Fruit fly (Drosophila melanogaster) whole organism, larva: ENCODE data around the gene CG33160.

Source experiments
- noc ChIP-seq: fragments of 200-800 bp; sonication (Bioruptor generic); optimal IDR thresholded peaks from 3 replicates; lab custom pipeline; 2019; ENCODE audit warnings: missing biosample characterization, mild to moderate bottlenecking, missing genetic modification characterization, moderate library complexity

CG33160 gene

DNA sequence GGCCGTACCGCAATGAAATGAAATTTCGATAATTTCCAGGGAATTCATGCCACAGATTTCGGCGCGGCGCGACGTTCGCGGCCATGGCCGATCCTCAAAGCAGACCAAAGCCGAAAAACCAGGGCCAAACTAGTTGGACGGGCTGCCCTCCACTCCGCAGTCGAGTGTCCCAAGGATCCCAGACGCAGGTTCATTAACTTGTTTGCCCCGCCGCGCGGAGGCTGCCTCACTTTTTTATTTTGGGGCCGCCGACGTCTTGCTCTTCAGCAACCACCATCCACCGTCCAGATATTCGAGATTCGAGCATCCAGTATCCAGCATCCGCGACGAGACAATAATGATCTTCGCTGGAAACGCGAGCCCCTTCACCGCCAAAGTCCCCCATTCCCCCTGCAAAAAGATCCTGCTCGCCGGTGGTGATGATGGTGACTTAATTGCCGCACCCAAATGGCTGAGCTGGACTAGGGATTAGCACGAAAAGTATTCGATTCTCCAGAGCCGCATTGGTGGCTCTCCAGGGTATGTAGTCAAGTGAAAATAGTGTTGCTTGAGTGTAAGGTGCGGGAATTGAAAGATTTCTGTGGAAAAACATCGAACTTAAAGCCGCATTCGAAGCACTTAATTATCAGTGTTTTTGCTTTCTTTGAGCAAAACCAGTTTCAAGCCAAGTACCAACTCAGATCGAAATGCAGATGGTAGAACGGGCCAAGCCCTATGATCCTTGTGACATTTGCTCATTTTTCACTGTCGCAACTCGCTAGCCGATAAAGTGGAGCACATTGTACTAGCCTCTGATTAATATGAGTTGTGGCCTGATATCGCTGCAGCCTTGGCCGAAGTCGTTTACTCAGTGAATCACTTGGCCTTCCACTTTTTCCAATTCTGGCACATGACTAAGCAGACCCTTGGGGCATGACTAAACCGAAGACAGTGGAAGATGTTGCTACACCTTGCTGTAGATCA, 36.2 kb upstream of the CG33160 start:
- TF ChIP-seq noc (tag; lab: Kevin White, UChicago), result no peak

DNA sequence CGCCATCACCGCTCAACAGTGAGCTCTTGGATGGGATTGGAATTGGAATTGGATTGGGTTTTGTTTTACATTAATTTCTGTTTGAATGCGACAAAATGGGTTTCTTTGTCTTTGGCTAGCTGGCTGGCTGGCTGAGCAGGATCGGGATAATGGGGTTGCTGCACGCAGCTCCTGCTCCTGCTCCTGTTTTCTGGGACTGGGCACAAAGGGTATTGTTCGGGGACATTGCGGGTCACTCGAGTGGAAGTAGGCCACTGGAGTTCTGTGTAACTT, 35.1 kb upstream of the CG33160 start:
- TF ChIP-seq noc (tag; lab: Kevin White, UChicago), result no peak

DNA sequence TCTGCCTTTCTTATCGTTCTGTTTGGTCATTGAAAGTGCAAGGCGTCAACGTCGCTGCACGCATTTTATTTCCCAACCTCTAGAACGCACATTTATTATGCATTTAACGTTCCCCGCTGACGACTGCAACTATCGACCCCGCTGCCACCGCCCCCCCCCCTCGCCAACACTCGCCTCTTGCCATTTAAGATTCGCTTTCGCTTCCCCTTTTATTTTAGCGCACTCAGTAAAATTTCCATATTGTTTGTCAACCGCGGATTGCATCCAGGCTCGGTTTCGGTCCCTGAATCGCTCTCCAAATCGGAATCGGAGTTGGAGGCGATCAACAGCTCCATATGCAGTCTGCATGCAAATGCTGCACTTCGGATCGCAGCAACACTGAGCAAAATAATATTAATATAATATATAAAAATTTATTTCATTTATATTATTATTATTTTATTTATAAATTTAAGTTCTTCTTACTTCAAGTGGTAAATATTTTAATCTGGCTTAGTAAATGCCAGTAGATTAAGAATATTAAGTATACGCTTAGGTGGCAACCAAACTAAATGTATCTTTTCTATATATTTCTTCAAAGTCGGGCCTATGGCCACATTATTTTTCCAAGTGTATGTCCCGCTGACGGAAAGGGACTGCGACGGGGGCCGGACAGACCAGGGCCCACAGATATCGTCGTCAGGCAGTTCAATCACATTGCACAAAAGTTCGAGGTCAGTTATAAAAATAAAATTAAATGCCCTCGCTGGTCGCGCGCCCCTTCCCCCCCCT, 34.6 kb upstream of the CG33160 start:
- TF ChIP-seq noc (tag; lab: Kevin White, UChicago), result no peak

DNA sequence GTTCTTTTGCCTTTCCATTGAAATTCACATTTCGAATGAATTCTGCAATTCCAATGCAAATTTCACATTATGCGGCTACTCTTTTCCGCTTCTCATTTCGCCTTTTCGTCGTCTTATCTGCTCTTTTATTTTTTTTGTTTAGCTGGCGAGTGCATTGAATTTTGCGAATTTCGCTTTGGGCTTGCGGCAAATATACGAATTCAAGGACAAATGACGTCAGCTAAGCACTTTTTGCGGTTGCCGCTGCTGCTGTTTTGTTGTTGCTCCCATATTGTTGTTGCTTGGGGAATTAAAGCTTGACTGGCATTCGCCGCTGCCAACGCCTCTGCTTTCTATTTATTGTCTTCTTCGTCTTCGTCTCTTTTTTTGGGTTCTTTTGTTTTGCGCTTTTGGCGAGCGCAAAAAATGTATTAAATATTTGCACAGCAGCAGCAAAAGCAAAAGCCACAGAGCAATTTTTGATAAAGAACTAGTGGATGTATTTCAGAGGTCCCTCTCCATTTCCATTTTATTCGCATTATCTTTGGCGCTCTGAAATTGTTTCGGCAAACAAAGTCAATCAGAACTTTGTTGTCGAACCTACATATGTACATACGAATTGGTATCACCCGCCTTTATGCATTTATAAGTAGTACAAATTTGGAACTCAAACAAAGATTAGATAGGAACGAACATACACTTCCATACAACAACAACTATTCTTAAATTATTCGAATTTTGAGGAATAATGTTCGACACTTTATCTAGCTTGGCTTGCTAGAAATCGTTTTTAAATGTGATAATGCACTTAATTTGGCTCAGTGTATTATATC, 33.8 kb upstream of the CG33160 start:
- peak; percentile 61 for TF ChIP-seq noc (tag; lab: Kevin White, UChicago)

DNA sequence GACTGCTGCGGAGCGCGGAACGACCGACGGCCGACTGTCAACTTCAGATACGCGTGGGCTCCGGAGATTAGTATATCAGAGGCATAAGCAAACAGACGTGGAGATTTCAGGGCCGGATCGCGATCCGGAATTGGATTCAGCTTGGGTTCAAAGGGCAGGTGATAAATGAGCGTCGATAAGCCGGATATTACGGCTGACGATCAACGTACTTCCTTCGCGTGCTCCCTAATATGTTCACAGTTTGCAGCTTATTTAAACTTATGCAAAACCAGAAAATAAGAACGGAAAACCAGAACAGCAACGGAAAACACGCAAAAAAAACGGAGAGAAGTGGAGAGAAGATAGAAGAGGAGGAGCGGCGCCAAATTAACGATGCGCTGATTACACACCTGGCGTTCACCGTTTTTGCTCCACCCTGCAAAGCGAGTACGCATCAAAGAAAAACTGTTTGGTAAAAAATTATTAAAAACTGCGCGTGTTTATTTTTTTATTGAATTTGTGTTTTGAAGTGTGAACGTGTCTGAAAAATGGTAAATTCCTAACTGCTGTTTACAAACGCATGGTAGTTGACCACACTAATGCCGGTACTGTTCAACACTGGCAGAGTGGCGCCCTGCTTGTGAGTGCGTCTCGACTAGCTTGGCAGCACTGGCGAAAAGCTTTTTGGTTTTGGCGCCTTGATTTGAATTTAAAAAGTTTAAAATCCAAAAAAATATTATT, 33.0 kb upstream of the CG33160 start, which contains the start of gene CG17746:
Gene CG17746, minus strand, starts transcription at position 546 of the 720 bp plus-strand sequence.
- no peak for TF ChIP-seq noc (tag; lab: Kevin White, UChicago)

DNA sequence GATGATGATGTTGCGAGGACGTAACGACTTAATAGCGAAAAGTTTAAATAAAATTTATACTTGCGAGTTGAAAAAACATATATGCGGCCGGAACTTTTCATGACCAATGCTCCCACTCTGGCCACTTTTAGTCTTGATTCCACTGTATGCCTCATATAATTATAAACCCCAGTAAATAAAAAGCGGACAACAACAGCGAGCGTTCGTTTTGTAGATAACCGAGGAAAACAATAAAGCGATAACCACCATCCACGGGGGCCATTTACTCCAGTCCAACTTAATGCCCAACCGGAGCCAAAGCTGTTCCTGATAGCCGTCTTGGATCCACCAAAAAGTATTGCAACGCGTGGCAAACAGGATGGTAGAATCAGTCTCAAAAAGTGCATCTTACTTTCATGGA, 30.2 kb upstream of the CG33160 start:
- TF ChIP-seq noc (tag; lab: Kevin White, UChicago), result no peak

DNA sequence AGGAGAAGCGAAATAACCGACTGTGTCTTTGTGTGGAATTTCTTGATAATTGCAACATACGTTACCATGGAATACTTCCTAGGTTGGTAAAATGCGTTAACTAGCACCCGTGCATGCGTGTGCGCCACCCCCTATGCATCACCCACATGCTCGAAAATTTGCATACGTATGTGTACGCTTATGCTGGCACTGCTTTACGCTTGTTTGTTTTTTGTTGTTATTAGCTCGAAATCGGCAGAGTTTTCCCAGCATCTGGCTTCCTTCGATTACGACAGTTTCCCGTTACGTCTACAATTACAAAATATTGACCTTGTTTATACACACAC, 20.3 kb upstream of the CG33160 start:
- no peak for TF ChIP-seq noc (tag; lab: Kevin White, UChicago)

DNA sequence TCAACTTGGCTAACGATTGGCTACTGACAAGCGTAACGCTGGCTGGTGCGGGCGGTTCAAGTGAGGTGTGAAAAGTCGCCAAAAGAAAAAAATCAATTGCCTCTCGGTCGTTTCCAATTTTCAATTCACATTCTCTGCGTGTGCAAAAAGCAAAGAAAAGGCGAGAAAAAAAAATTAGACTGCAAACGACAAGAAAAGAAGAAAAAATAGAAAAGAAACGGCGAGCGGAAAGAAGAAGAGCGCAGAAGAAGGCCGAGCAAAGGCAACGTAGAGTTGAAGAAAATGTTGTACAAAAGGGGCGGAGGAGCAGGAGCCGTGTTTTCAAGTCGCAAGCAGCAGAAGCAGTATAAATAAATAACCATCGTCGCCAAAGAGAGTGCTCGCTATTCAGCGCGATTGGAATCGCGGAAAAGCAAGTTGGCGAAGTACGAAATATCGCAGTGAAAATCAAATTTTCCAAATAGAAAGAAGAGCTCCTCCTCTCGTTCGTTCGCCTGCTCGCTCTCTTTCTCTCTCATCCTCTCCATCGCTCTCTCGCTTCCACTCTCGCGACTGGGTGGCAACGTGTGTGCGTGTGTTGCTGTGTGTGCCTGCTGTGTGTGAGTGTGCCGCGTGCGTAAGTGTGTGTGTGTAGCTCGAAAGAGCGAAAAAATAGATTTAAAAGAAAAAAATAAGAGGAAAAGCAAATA, 19.8 kb upstream of the CG33160 start:
- no peak for TF ChIP-seq noc (tag; lab: Kevin White, UChicago)

DNA sequence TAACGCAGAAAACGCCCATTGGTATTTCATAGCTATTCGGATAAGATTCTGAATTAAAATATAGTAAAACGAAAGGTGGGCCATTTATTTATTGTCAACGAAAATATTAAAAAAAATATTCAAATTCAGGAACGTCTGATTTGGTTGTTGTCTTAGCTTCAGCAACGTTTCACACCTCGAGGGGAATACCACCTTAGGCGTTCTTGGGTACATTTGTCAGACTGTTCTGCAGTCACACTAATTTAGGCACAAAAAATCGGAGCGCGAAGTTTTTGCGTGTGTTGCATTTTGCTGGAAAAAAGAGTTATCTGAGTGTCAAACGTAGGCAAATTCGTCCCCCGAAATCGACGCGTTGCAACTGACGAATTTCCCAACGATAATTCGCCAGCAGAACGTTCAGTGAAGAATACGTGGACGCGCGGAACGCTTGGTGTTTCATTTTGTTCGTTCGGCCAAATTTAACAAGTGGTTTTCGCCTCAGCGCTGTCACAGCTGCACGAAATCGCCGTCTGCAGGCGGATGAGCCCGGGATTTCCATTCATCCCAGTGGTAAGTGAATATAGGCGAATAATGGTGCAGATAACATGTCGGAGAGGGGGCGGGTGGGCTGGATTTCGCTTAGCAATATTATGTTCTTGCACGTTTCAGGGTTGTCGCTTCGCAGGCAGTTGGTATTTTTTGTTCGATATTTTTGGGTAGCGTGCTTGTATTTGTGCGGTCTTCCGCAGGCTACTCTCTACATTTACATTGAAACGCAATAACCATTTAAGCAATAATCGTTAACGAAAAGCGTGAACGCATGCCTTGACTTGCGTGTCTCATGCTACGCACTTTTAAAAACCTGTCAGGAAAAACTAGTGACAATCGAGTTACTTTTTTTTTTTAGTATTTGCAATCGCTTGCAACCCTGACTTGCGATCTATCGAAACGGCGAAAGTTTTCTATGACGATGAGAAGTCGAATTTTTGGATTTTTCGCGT, 18.9 kb upstream of the CG33160 start, which contains the start of gene Larp4B:
Gene Larp4B, plus strand, starts transcription at position 99 of the 980 bp plus-strand sequence.
- TF ChIP-seq noc (tag; lab: Kevin White, UChicago), result no peak

DNA sequence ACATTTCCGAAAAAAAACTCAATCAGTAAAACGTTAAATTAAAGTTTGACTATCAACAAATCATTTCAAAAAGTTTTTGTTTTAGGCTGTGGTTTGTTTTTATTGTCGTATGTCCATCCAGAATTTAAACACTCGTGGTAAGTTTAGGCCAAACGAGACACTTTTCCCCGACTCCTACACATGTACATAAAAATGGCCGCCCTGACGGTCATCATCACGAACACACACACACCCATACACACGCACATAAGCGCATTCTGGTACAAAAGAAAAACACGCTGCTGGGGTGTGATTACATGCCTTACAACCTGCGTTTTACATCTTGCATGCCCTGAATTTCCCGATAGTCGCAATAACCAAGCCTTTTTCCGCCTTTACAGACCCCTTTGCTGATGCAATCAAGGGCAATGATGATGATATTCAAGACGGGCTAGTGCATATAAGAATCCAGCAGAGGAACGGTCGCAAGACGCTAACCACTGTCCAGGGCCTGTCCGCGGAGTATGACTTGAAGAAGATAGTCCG, 17.3 kb upstream of the CG33160 start:
- no peak for TF ChIP-seq noc (tag; lab: Kevin White, UChicago)

DNA sequence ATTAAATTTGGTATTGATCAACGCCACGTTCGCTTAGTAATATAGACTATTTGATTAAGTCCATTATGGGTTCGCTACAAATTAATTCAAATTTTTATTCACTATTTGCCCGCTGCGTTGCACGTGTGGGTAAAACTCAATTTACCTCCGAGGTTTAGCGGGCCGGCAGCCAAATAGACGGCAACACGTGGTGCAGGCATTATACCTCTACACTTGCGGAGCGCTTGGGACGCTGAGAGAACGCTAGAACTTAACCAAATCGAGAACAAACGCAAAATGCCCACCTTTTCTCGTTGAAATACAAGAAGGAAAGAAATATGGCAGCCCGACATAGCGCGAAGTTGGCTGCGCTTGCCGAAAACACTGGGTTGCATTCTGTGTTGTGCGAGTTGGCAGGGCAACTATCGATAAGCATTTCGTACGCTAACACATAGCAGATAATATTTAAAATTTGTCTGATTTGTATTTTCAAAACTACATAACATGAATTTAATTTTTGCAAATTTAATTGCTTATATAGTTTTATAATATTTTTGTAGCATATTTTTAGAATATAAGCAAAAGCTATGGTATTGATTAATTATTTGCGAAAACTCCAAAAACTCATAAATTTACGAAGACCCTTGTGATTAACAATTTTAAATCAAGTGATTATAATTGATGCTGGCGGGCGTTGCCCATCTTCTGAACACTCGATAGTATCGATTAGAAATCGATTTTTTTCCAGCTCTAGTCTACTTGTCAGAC, 16.7 kb upstream of the CG33160 start, which contains the start of the genes RpL28 and eIF1:
Gene RpL28, minus strand, starts transcription at position 318 of the 747 bp plus-strand sequence.
Gene eIF1, plus strand, starts transcription at position 699 of the 747 bp plus-strand sequence.
- TF ChIP-seq noc (tag; lab: Kevin White, UChicago), result peak; percentile 70

DNA sequence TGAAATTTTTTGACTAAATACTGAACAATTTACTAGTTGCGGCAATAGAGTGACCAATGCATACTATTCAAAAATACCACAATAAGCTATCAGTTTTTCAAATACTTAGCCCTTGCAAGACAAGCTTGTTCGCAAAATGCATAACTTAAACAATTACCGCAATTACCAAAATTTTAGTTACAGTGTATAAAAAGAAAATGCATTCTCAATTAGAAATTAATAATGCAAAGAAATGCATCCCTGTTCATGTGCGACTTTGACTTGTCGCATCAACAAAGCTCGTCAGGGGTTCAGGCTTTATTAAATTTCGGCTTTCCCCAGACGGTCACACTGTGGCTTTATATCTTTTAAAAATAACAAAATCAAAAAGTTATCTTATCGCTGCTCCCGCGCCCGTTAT, 12.7 kb upstream of the CG33160 start, which contains the start of the genes hob and nSMase:
Gene hob, minus strand, starts transcription at position 62 of the 400 bp plus-strand sequence.
Gene nSMase, plus strand, starts transcription at position 298 of the 400 bp plus-strand sequence.
- no peak for TF ChIP-seq noc (tag; lab: Kevin White, UChicago)
